Fruit fly (Drosophila melanogaster): Measurements from ENCODE around the gene Cpr73D.

DNA sequence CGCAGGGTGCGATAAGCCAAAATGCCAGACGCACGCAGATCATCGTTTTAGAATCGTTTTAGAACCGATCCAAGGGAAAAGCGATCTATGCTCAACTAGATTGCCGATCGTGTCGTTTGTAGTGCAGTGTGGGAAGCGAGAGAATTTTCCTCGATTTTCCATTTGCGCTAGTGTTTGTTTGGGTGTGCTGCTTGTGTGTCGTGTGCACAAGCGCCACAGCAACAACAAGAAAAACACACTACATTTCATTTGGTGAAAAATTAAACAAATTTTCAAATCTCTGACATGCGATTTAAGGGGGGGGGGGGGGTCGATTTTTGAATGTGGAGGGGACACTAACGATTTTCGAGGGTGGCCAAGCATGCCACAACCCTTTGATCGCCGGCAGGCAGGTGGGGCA is 47.0 kb downstream of the Cpr73D start:
- TF ChIP-seq Hr4 (GFP tag; optimal IDR thresholded peaks at IDR 0.05) = no peak
- TF ChIP-seq pdm3 (GFP tag; optimal IDR thresholded peaks at IDR 0.05) = no peak
- TF ChIP-seq Sox15 (GFP tag; optimal IDR thresholded peaks at IDR 0.05) = no peak
- no peak for TF ChIP-seq Hr39 (GFP tag; optimal IDR thresholded peaks at IDR 0.05)
- TF ChIP-seq CG3919 (GFP tag; optimal IDR thresholded peaks at IDR 0.05) = no peak
- no peak for TF ChIP-seq spab (GFP tag; optimal IDR thresholded peaks at IDR 0.05)
- no peak for TF ChIP-seq lz (GFP tag; optimal IDR thresholded peaks at IDR 0.05)
- no peak for TF ChIP-seq CG6808 (GFP tag; optimal IDR thresholded peaks at IDR 0.05)
- no peak for TF ChIP-seq net (GFP tag; optimal IDR thresholded peaks at IDR 0.05)
- TF ChIP-seq CG16779 (tag; optimal IDR thresholded peaks at IDR 0.05) = no peak
- TF ChIP-seq CG1621 (tag; optimal IDR thresholded peaks at IDR 0.05) = no peak
- TF ChIP-seq CG11762 (GFP tag; optimal IDR thresholded peaks at IDR 0.05; ENCODE audit: insufficient read depth) = no peak

All from whole organism, prepupa.